Worm (Caenorhabditis elegans): ENCODE data around the gene ttb-1.

The ttb-1 gene

ce11 chrV:141257-141656 is 15.4 kb upstream of the ttb-1 start, which contains the start of gene W03F9.11:
Gene W03F9.11, minus strand, starts transcription at chrV:141357.
- TF ChIP-seq unc-62 (GFP tag; optimal IDR thresholded peaks at IDR 0.05), result no peak
- no peak for TF ChIP-seq unc-120 (tag; optimal IDR thresholded peaks at IDR 0.05; ENCODE audit: poor library complexity, severe bottlenecking)
- TF ChIP-seq ceh-39 (tag; optimal IDR thresholded peaks at IDR 0.05), result no peak
- TF ChIP-seq blmp-1 (tag; optimal IDR thresholded peaks at IDR 0.05), result no peak
- TF ChIP-seq nhr-76 (tag; optimal IDR thresholded peaks at IDR 0.05), result no peak
- TF ChIP-seq sptf-1 (tag; optimal IDR thresholded peaks at IDR 0.05), result no peak
- TF ChIP-seq flh-1 (GFP tag; optimal IDR thresholded peaks at IDR 0.05), result no peak
- no peak for TF ChIP-seq nhr-12 (tag; optimal IDR thresholded peaks at IDR 0.05)
- no peak for TF ChIP-seq ceh-43 (GFP tag; optimal IDR thresholded peaks at IDR 0.05)
- no peak for TF ChIP-seq nhr-28 (tag; optimal IDR thresholded peaks at IDR 0.05)
- TF ChIP-seq zip-8 (tag; optimal IDR thresholded peaks at IDR 0.05), result no peak
- no peak for TF ChIP-seq unc-39 (tag; optimal IDR thresholded peaks at IDR 0.05)
- TF ChIP-seq ham-2 (GFP tag; optimal IDR thresholded peaks at IDR 0.05), result no peak
- no peak for TF ChIP-seq pha-4 (tag; optimal IDR thresholded peaks at IDR 0.05)
- no peak for TF ChIP-seq hlh-1 (tag; optimal IDR thresholded peaks at IDR 0.05)
- TF ChIP-seq elt-1 (tag; optimal IDR thresholded peaks at IDR 0.05; ENCODE audit: borderline replicate concordance, insufficient read depth), result no peak
- TF ChIP-seq nhr-2 (tag; optimal IDR thresholded peaks at IDR 0.05), result no peak
- TF ChIP-seq nhr-237 (tag; optimal IDR thresholded peaks at IDR 0.05), result no peak
- no peak for TF ChIP-seq ceh-83 (GFP tag; optimal IDR thresholded peaks at IDR 0.05)
- no peak for TF ChIP-seq lin-32 (GFP tag; optimal IDR thresholded peaks at IDR 0.05)

ce11 chrV:144794-145193 is 11.8 kb upstream of the ttb-1 start, which contains the start of gene srh-82:
Gene srh-82, plus strand, starts transcription at chrV:145094.
- TF ChIP-seq lin-13 (tag; optimal IDR thresholded peaks at IDR 0.05) (no peak), tbx-8 (GFP tag; optimal IDR thresholded peaks at IDR 0.05) (no peak), lin-32 (GFP tag; optimal IDR thresholded peaks at IDR 0.05) (no peak), ceh-83 (GFP tag; optimal IDR thresholded peaks at IDR 0.05) (no peak), hlh-1 (tag; optimal IDR thresholded peaks at IDR 0.05) (no peak), ceh-39 (tag; optimal IDR thresholded peaks at IDR 0.05) (no peak), mab-5 (tag; optimal IDR thresholded peaks at IDR 0.05) (no peak), zip-8 (tag; optimal IDR thresholded peaks at IDR 0.05) (no peak), unc-120 (tag; optimal IDR thresholded peaks at IDR 0.05; ENCODE audit: poor library complexity, severe bottlenecking) (no peak), elt-1 (tag; optimal IDR thresholded peaks at IDR 0.05; ENCODE audit: borderline replicate concordance, insufficient read depth) (no peak), ztf-11 (tag; optimal IDR thresholded peaks at IDR 0.05) (no peak), ham-2 (GFP tag; optimal IDR thresholded peaks at IDR 0.05) (no peak), M03D4.4 (tag; optimal IDR thresholded peaks at IDR 0.05) (no peak), cnd-1 (tag; optimal IDR thresholded peaks at IDR 0.05) (no peak), drap-1 (GFP tag; optimal IDR thresholded peaks at IDR 0.05) (no peak)

- TF ChIP-seq mls-2 (tag; optimal IDR thresholded peaks at IDR 0.05) (no peak), sem-2 (GFP tag; optimal IDR thresholded peaks at IDR 0.05) (no peak), snpc-4 (tag; optimal IDR thresholded peaks at IDR 0.05) (no peak), mep-1 (tag; optimal IDR thresholded peaks at IDR 0.05) (no peak), lin-32 (GFP tag; optimal IDR thresholded peaks at IDR 0.05) (no peak), unc-39 (tag; optimal IDR thresholded peaks at IDR 0.05) (no peak), elt-3 (tag; optimal IDR thresholded peaks at IDR 0.05) (no peak), mab-5 (tag; optimal IDR thresholded peaks at IDR 0.05) (no peak), M03D4.4 (tag; optimal IDR thresholded peaks at IDR 0.05) (no peak), ceh-43 (GFP tag; optimal IDR thresholded peaks at IDR 0.05) (no peak), nhr-12 (tag; optimal IDR thresholded peaks at IDR 0.05) (no peak), tbx-8 (GFP tag; optimal IDR thresholded peaks at IDR 0.05) (no peak)
Observed at ce11 chrV:145694-146093, 10.9 kb upstream of the ttb-1 start.

ce11 chrV:150059-150458 is 6.6 kb upstream of the ttb-1 start:
- no peak for TF ChIP-seq nhr-12 (tag; optimal IDR thresholded peaks at IDR 0.05)
- TF ChIP-seq zip-8 (tag; optimal IDR thresholded peaks at IDR 0.05), result no peak
- no peak for TF ChIP-seq bed-3 (GFP tag; optimal IDR thresholded peaks at IDR 0.05)
- no peak for TF ChIP-seq snpc-4 (tag; optimal IDR thresholded peaks at IDR 0.05)
- TF ChIP-seq ceh-39 (tag; optimal IDR thresholded peaks at IDR 0.05), result no peak
- TF ChIP-seq ceh-43 (GFP tag; optimal IDR thresholded peaks at IDR 0.05), result no peak
- no peak for TF ChIP-seq lin-32 (GFP tag; optimal IDR thresholded peaks at IDR 0.05)
- no peak for TF ChIP-seq unc-62 (GFP tag; optimal IDR thresholded peaks at IDR 0.05)
- TF ChIP-seq mep-1 (tag; optimal IDR thresholded peaks at IDR 0.05), result no peak
- no peak for TF ChIP-seq mls-2 (tag; optimal IDR thresholded peaks at IDR 0.05)
- TF ChIP-seq unc-120 (tag; optimal IDR thresholded peaks at IDR 0.05; ENCODE audit: poor library complexity, severe bottlenecking), result no peak
- no peak for TF ChIP-seq flh-1 (GFP tag; optimal IDR thresholded peaks at IDR 0.05)
- no peak for TF ChIP-seq sem-2 (GFP tag; optimal IDR thresholded peaks at IDR 0.05)

Measured in whole organism, mixed stage, embryonic.